Fruit fly (Drosophila melanogaster) whole organism, adult: ENCODE data around the gene CG17122.

ENCODE experiments used
- CG11617 ChIP-seq: fragments of 200-800 bp; sonication (Bioruptor generic); optimal IDR thresholded peaks from 2 replicates; lab custom pipeline; 2017; ENCODE audit warnings: mild to moderate bottlenecking, missing biosample characterization, missing genetic modification reagents, missing genetic modification characterization
- CG12768 ChIP-seq: fragments of 200-800 bp; sonication (Bioruptor generic); optimal IDR thresholded peaks from 2 replicates; lab custom pipeline; 2017; ENCODE audit warnings: missing biosample characterization, missing genetic modification characterization, mild to moderate bottlenecking, moderate library complexity, missing genetic modification reagents
- CG1620 ChIP-seq: fragments of 200-800 bp; sonication (Bioruptor generic); optimal IDR thresholded peaks from 2 replicates; lab custom pipeline; 2016; ENCODE audit warnings: missing biosample characterization, missing genetic modification characterization
- CG7101 ChIP-seq: fragments of 200-800 bp; sonication (Bioruptor generic); optimal IDR thresholded peaks from 2 replicates; lab custom pipeline; 2018; ENCODE audit warnings: missing biosample characterization, mild to moderate bottlenecking, missing genetic modification characterization, moderate library complexity
- Clk ChIP-seq: fragments of 200-800 bp; sonication (Bioruptor generic); optimal IDR thresholded peaks from 2 replicates; lab custom pipeline; 2017; ENCODE audit warnings: missing biosample characterization, missing genetic modification characterization
- Hr96 ChIP-seq: fragments of 200-800 bp; sonication (Bioruptor generic); optimal IDR thresholded peaks from 2 replicates; lab custom pipeline; 2016; ENCODE audit warnings: missing biosample characterization, missing genetic modification characterization
- Mnt ChIP-seq: fragments of 200-800 bp; sonication (Bioruptor generic); optimal IDR thresholded peaks from 2 replicates; lab custom pipeline; 2016; ENCODE audit warnings: missing biosample characterization, mild to moderate bottlenecking, missing genetic modification characterization
- bab1 ChIP-seq: fragments of 200-800 bp; sonication (Bioruptor generic); optimal IDR thresholded peaks from 3 replicates; lab custom pipeline; 2019; ENCODE audit warnings: missing biosample characterization, mild to moderate bottlenecking, missing genetic modification characterization, moderate library complexity
- cic ChIP-seq: fragments of 200-800 bp; sonication (Bioruptor generic); optimal IDR thresholded peaks from 2 replicates; lab custom pipeline; 2017; ENCODE audit warnings: missing biosample characterization, mild to moderate bottlenecking, missing genetic modification characterization, moderate library complexity
- kay ChIP-seq: fragments of 200-800 bp; sonication (Bioruptor generic); peaks from one replicate; lab custom pipeline; 2016; ENCODE audit warnings: missing biosample characterization, missing genetic modification characterization, borderline replicate concordance
- ovo ChIP-seq: fragments of 200-800 bp; sonication (Bioruptor generic); optimal IDR thresholded peaks from 2 replicates; lab custom pipeline; 2016; ENCODE audit warnings: missing biosample characterization, missing genetic modification characterization
- tj ChIP-seq: fragments of 200-800 bp; sonication (Bioruptor generic); optimal IDR thresholded peaks from 3 replicates; lab custom pipeline; 2017; ENCODE audit warnings: missing biosample characterization, mild to moderate bottlenecking, missing genetic modification characterization, moderate library complexity
- toe ChIP-seq: fragments of 200-800 bp; sonication (Bioruptor generic); optimal IDR thresholded peaks from 2 replicates; lab custom pipeline; 2016; ENCODE audit warnings: missing biosample characterization, missing genetic modification characterization

dm6 chr3L:20320044-20320443 is 44.9 kb upstream of the CG17122 start:
- TF ChIP-seq CG12768 (GFP tag; lab: Kevin White, UChicago) (no peak), kay (GFP tag; lab: Kevin White, UChicago) (no peak), CG7101 (tag; lab: Kevin White, UChicago) (no peak), ovo (GFP tag; lab: Kevin White, UChicago) (no peak), Mnt (GFP tag; lab: Kevin White, UChicago) (no peak), tj (GFP tag; lab: Kevin White, UChicago) (no peak), Hr96 (GFP tag; lab: Kevin White, UChicago) (no peak), Clk (no peak), toe (GFP tag; lab: Kevin White, UChicago) (no peak), CG1620 (no peak), cic (GFP tag; lab: Kevin White, UChicago) (no peak), bab1 (GFP tag; lab: Kevin White, UChicago) (no peak), CG11617 (no peak)
